Fruit fly (Drosophila melanogaster) whole organism, prepupa: ENCODE data around the gene emc.
A peak's percentile ranks its signal among the peaks of the same experiment; 100 is the strongest.

Source experiments
- Blimp-1 ChIP-seq: fragments of 200-800 bp; sonication (Bioruptor generic); optimal IDR thresholded peaks from 3 replicates; lab custom pipeline; 2017; ENCODE audit warnings: missing biosample characterization, missing genetic modification characterization, mild to moderate bottlenecking, moderate library complexity, missing genetic modification reagents
- CG10669 ChIP-seq: fragments of 200-800 bp; sonication (Bioruptor generic); optimal IDR thresholded peaks from 3 replicates; lab custom pipeline; 2018; ENCODE audit warnings: missing biosample characterization, mild to moderate bottlenecking, missing genetic modification characterization, moderate library complexity
- CG11762 ChIP-seq: fragments of 200-800 bp; sonication (Bioruptor generic); optimal IDR thresholded peaks from 3 replicates; lab custom pipeline; 2016; ENCODE audit warnings: missing biosample characterization, missing genetic modification characterization; ENCODE audit not compliant: insufficient read depth
- CG11902 ChIP-seq: fragments of 200-800 bp; sonication (Bioruptor generic); optimal IDR thresholded peaks from 3 replicates; lab custom pipeline; 2016; ENCODE audit warnings: missing biosample characterization, missing genetic modification characterization
- CG15336 ChIP-seq: fragments of 200-800 bp; sonication (Bioruptor generic); IDR thresholded peaks from 2 replicates; pipeline ENCODE4 v1.3.6; 2022; ENCODE audit warnings: missing biosample characterization, missing genetic modification characterization
- CG1621 ChIP-seq: fragments of 200-800 bp; sonication (Bioruptor generic); optimal IDR thresholded peaks from 3 replicates; lab custom pipeline; 2018; ENCODE audit warnings: missing biosample characterization, mild to moderate bottlenecking, missing genetic modification characterization
- CG16779 ChIP-seq: fragments of 200-800 bp; sonication (Bioruptor generic); optimal IDR thresholded peaks from 3 replicates; lab custom pipeline; 2017; ENCODE audit warnings: missing biosample characterization, mild to moderate bottlenecking, missing genetic modification characterization
- CG3032 ChIP-seq: fragments of 200-800 bp; optimal IDR thresholded peaks from 2 replicates; lab custom pipeline; 2019; ENCODE audit warnings: missing biosample characterization, mild to moderate bottlenecking, missing genetic modification characterization, moderate library complexity
- CG32006 ChIP-seq: fragments of 200-800 bp; sonication (Bioruptor generic); optimal IDR thresholded peaks from 3 replicates; lab custom pipeline; 2017; ENCODE audit warnings: missing biosample characterization, mild to moderate bottlenecking, missing genetic modification characterization
- CG34406 ChIP-seq: fragments of 200-800 bp; sonication (Bioruptor generic); optimal IDR thresholded peaks from 3 replicates; lab custom pipeline; 2016; ENCODE audit warnings: missing biosample characterization, missing genetic modification characterization
- CG4318 ChIP-seq: fragments of 200-800 bp; sonication (Bioruptor generic); optimal IDR thresholded peaks from 3 replicates; lab custom pipeline; 2017; ENCODE audit warnings: missing biosample characterization, mild to moderate bottlenecking, missing genetic modification characterization
- CG6163 ChIP-seq: fragments of 200-800 bp; sonication (Bioruptor generic); IDR thresholded peaks from 3 replicates; pipeline ENCODE4 v1.3.6; 2022; ENCODE audit warnings: missing biosample characterization, missing genetic modification characterization
- CG6276 ChIP-seq: fragments of 200-800 bp; sonication (Bioruptor generic); optimal IDR thresholded peaks from 2 replicates; lab custom pipeline; 2017; ENCODE audit warnings: missing biosample characterization, mild to moderate bottlenecking, missing genetic modification characterization
- CG6792 ChIP-seq: fragments of 200-800 bp; sonication (Bioruptor generic); optimal IDR thresholded peaks from 3 replicates; lab custom pipeline; 2016; ENCODE audit warnings: missing biosample characterization, missing genetic modification characterization
- CG6808 ChIP-seq: fragments of 200-800 bp; sonication (Bioruptor generic); optimal IDR thresholded peaks from 3 replicates; lab custom pipeline; 2017; ENCODE audit warnings: missing biosample characterization, missing genetic modification characterization, mild to moderate bottlenecking, moderate library complexity, missing genetic modification reagents
- CG6854 ChIP-seq: fragments of 200-800 bp; sonication (Bioruptor generic); optimal IDR thresholded peaks from 2 replicates; lab custom pipeline; 2017; ENCODE audit warnings: missing biosample characterization, mild to moderate bottlenecking, missing genetic modification characterization
- CG7368 ChIP-seq: fragments of 200-800 bp; sonication (Bioruptor generic); optimal IDR thresholded peaks from 3 replicates; lab custom pipeline; 2016; ENCODE audit warnings: missing biosample characterization, missing genetic modification characterization
- CG8119 ChIP-seq: fragments of 200-800 bp; sonication (Bioruptor generic); IDR thresholded peaks from 3 replicates; pipeline ENCODE4 v1.3.6; 2022; ENCODE audit warnings: missing biosample characterization, missing genetic modification characterization
- CG8632 ChIP-seq: fragments of 200-800 bp; sonication (Bioruptor generic); optimal IDR thresholded peaks from 3 replicates; lab custom pipeline; 2016; ENCODE audit warnings: missing biosample characterization, missing genetic modification characterization
- CG9139 ChIP-seq: fragments of 200-800 bp; sonication (Bioruptor generic); optimal IDR thresholded peaks from 3 replicates; lab custom pipeline; 2017; ENCODE audit warnings: missing biosample characterization, mild to moderate bottlenecking, missing genetic modification characterization
- Eip75B ChIP-seq: fragments of 200-800 bp; sonication (Bioruptor generic); optimal IDR thresholded peaks from 3 replicates; lab custom pipeline; 2016; ENCODE audit warnings: missing biosample characterization, missing genetic modification characterization
- Eip78C ChIP-seq: fragments of 200-800 bp; sonication (Bioruptor generic); peaks from one replicate; lab custom pipeline; 2016; ENCODE audit warnings: missing biosample characterization, missing genetic modification characterization
- Eip93F ChIP-seq: fragments of 200-800 bp; sonication (Bioruptor generic); optimal IDR thresholded peaks from 2 replicates; lab custom pipeline; 2016; ENCODE audit warnings: missing biosample characterization, mild to moderate bottlenecking, missing genetic modification characterization
- Ets21C ChIP-seq: fragments of 200-800 bp; sonication (Bioruptor generic); optimal IDR thresholded peaks from 3 replicates; lab custom pipeline; 2016; ENCODE audit warnings: missing biosample characterization, missing genetic modification characterization
- Ets96B ChIP-seq: fragments of 200-800 bp; optimal IDR thresholded peaks from 2 replicates; lab custom pipeline; 2019; ENCODE audit warnings: missing biosample characterization, mild to moderate bottlenecking, missing genetic modification characterization, moderate library complexity
- Gug ChIP-seq: fragments of 200-800 bp; sonication (Bioruptor generic); IDR thresholded peaks from 2 replicates; pipeline ENCODE4 v1.3.6; 2022; ENCODE audit warnings: missing biosample characterization, missing genetic modification characterization
- Hr38 ChIP-seq: sonication (Bioruptor generic); optimal IDR thresholded peaks from 2 replicates; lab custom pipeline; 2016; ENCODE audit warnings: missing biosample characterization, missing genetic modification characterization
- Hr39 ChIP-seq: fragments of 200-800 bp; sonication (Bioruptor generic); optimal IDR thresholded peaks from 2 replicates; lab custom pipeline; 2016; ENCODE audit warnings: missing biosample characterization, missing genetic modification characterization
- Hr4 ChIP-seq: fragments of 200-800 bp; sonication (Bioruptor generic); optimal IDR thresholded peaks from 3 replicates; lab custom pipeline; 2016; ENCODE audit warnings: missing biosample characterization, missing genetic modification characterization
- Lpt ChIP-seq: fragments of 200-800 bp; sonication (Bioruptor generic); optimal IDR thresholded peaks from 3 replicates; lab custom pipeline; 2016; ENCODE audit warnings: missing biosample characterization, missing genetic modification characterization
- Met ChIP-seq: fragments of 200-800 bp; sonication (Bioruptor generic); optimal IDR thresholded peaks from 3 replicates; lab custom pipeline; 2016; ENCODE audit warnings: missing biosample characterization, missing genetic modification characterization
- OdsH ChIP-seq: fragments of 200-800 bp; sonication (Bioruptor generic); optimal IDR thresholded peaks from 3 replicates; lab custom pipeline; 2016; ENCODE audit warnings: missing biosample characterization, missing genetic modification characterization
- Smox ChIP-seq: fragments of 200-800 bp; sonication (Bioruptor generic); optimal IDR thresholded peaks from 3 replicates; lab custom pipeline; 2016; ENCODE audit warnings: missing biosample characterization, missing genetic modification characterization
- Sox102F ChIP-seq: fragments of 200-800 bp; sonication (Bioruptor generic); optimal IDR thresholded peaks from 2 replicates; lab custom pipeline; 2016; ENCODE audit warnings: missing biosample characterization, mild to moderate bottlenecking, missing genetic modification characterization
- Sox14 ChIP-seq: fragments of 200-800 bp; sonication (Bioruptor generic); optimal IDR thresholded peaks from 3 replicates; lab custom pipeline; 2016; ENCODE audit warnings: missing biosample characterization, missing genetic modification characterization
- acj6 ChIP-seq: fragments of 200-800 bp; sonication (Bioruptor generic); optimal IDR thresholded peaks from 3 replicates; lab custom pipeline; 2016; ENCODE audit warnings: missing biosample characterization, missing genetic modification characterization
- cyc ChIP-seq: fragments of 200-800 bp; sonication (Bioruptor generic); optimal IDR thresholded peaks from 3 replicates; lab custom pipeline; 2016; ENCODE audit warnings: missing biosample characterization, missing genetic modification characterization
- dac ChIP-seq: fragments of 200-800 bp; sonication (Bioruptor generic); optimal IDR thresholded peaks from 2 replicates; lab custom pipeline; 2017; ENCODE audit warnings: missing biosample characterization, mild to moderate bottlenecking, missing genetic modification characterization
- eg ChIP-seq: fragments of 200-800 bp; sonication (Bioruptor generic); IDR thresholded peaks from 3 replicates; pipeline ENCODE4 v1.3.6; 2022; ENCODE audit warnings: missing biosample characterization, missing genetic modification characterization
- esn ChIP-seq: fragments of 200-800 bp; sonication (Bioruptor generic); optimal IDR thresholded peaks from 2 replicates; lab custom pipeline; 2016; ENCODE audit warnings: missing biosample characterization, mild to moderate bottlenecking, missing genetic modification characterization, moderate library complexity
- fd85E ChIP-seq: fragments of 200-800 bp; sonication (Bioruptor generic); optimal IDR thresholded peaks from 3 replicates; lab custom pipeline; 2016; ENCODE audit warnings: missing biosample characterization, missing genetic modification characterization
- fkh ChIP-seq: fragments of 200-800 bp; sonication (Bioruptor generic); optimal IDR thresholded peaks from 3 replicates; lab custom pipeline; 2017; ENCODE audit warnings: missing biosample characterization, mild to moderate bottlenecking, missing genetic modification characterization, moderate library complexity
- lz ChIP-seq: fragments of 200-800 bp; sonication (Bioruptor generic); optimal IDR thresholded peaks from 3 replicates; lab custom pipeline; 2016; ENCODE audit warnings: missing biosample characterization, missing genetic modification characterization
- net ChIP-seq: fragments of 200-800 bp; sonication (Bioruptor generic); optimal IDR thresholded peaks from 3 replicates; lab custom pipeline; 2016; ENCODE audit warnings: missing biosample characterization, missing genetic modification characterization
- pdm3 ChIP-seq: fragments of 200-800 bp; sonication (Bioruptor generic); optimal IDR thresholded peaks from 3 replicates; lab custom pipeline; 2016; ENCODE audit warnings: missing biosample characterization, missing genetic modification characterization
- salr ChIP-seq, 2 experiments: fragments of 200-800 bp; sonication (Bioruptor generic); optimal IDR thresholded peaks; 3 replicates each; lab custom pipeline; 2016 to 2018; ENCODE audit warnings: missing biosample characterization in 2 of 2, missing genetic modification characterization in 2 of 2, mild to moderate bottlenecking in 1 of 2
- spab ChIP-seq: fragments of 200-800 bp; sonication (Bioruptor generic); optimal IDR thresholded peaks from 2 replicates; lab custom pipeline; 2017; ENCODE audit warnings: missing biosample characterization, mild to moderate bottlenecking, missing genetic modification characterization, missing genetic modification reagents
- ss ChIP-seq, 2 experiments: fragments of 200-800 bp; sonication (Bioruptor generic); optimal IDR thresholded peaks; 2 replicates in 1 of 2; 3 replicates in 1 of 2; lab custom pipeline; 2017 to 2018; ENCODE audit warnings: mild to moderate bottlenecking in 2 of 2, missing biosample characterization in 2 of 2, missing genetic modification characterization in 2 of 2, moderate library complexity in 1 of 2
- svp ChIP-seq: fragments of 200-800 bp; sonication (Bioruptor generic); peaks from one replicate; lab custom pipeline; 2016; ENCODE audit warnings: missing biosample characterization, missing genetic modification characterization
- topi ChIP-seq: fragments of 200-800 bp; sonication (Bioruptor generic); optimal IDR thresholded peaks from 3 replicates; lab custom pipeline; 2016; ENCODE audit warnings: missing biosample characterization, missing genetic modification characterization
- vri ChIP-seq: fragments of 200-800 bp; sonication (Bioruptor generic); optimal IDR thresholded peaks from 3 replicates; lab custom pipeline; 2016; ENCODE audit warnings: missing biosample characterization, mild to moderate bottlenecking, missing genetic modification characterization

Gene emc

DNA sequence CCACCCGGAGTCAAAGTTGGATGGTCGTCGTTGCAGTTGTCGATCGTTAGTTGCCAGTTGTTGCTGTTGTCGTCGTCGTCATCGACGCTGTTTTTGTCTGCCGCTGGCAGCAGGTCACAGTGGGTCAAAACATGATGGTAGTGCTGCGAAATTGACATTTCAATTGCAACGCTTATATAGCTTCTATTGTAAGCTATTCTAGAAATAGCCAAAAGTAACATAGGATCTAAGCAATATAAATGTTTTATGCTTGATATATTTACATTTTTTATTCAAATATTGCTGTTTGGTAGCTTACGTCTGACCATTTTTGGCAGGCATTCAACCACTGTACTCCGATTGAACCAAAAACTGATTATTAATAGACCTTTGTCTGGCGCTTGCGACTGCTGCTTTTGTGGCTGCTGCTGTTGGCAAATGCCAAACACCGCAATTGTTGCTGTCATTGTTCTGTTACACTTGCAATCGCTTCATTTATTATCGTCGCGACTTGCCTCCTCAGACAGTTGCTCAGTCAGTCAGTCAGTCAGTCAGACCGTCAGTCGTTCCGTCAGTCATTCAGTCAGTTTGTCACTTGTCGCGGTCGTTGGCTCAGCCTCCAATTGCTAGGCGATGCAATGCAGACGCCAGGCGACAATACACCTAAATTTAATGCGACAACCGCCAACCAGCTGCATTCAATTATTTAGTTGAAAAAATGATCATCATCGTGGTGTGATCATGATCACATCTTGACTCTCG is 42.2 kb downstream of the emc start:
- TF ChIP-seq net (GFP tag; lab: Kevin White, UChicago), result peak; percentile 81
- TF ChIP-seq topi (GFP tag; lab: Kevin White, UChicago), result peak; percentile 61
- peak; percentile 20 to 35 for TF ChIP-seq ss (GFP tag; optimal IDR thresholded peaks at IDR 0.05; lab: Kevin White, UChicago)
- TF ChIP-seq lz (GFP tag; lab: Kevin White, UChicago), result peak; percentile 63
- peak; percentile 65 for TF ChIP-seq CG4318 (GFP tag; lab: Kevin White, UChicago)
- TF ChIP-seq Smox (GFP tag; lab: Kevin White, UChicago), result peak; percentile 68
- peak; percentile 58 for TF ChIP-seq dac (GFP tag; lab: Kevin White, UChicago)
- TF ChIP-seq Sox14 (GFP tag; lab: Kevin White, UChicago), result peak; percentile 85
- TF ChIP-seq esn (GFP tag; lab: Kevin White, UChicago), result peak; percentile 69
- TF ChIP-seq CG11762 (GFP tag; lab: Kevin White, UChicago), result peak; percentile 62
- TF ChIP-seq CG6792 (GFP tag; lab: Kevin White, UChicago), result peak; percentile 60
- peak; percentile 74 for TF ChIP-seq OdsH (GFP tag; lab: Kevin White, UChicago)
- peak; percentile 41 for TF ChIP-seq CG8632
- peak; percentile 93 for TF ChIP-seq svp (GFP tag; lab: Kevin White, UChicago)
- peak in 1 of 2 experiments; percentile 47 for TF ChIP-seq salr (GFP tag; optimal IDR thresholded peaks at IDR 0.05; lab: Kevin White, UChicago)
- TF ChIP-seq CG32006 (GFP tag; lab: Kevin White, UChicago), result peak; percentile 80
- TF ChIP-seq fd85E (GFP tag; lab: Kevin White, UChicago), result no peak
- TF ChIP-seq Gug (GFP tag; lab: Robert Waterston, UW), result peak; percentile 59
- peak; percentile 55 for TF ChIP-seq Hr39 (GFP tag; lab: Kevin White, UChicago)
- peak; percentile 39 for TF ChIP-seq CG6854 (GFP tag; lab: Kevin White, UChicago)
- TF ChIP-seq CG1621, result peak; percentile 49
- peak; percentile 56 for TF ChIP-seq CG16779
- peak; percentile 83 for TF ChIP-seq Hr4 (GFP tag; lab: Kevin White, UChicago)
- peak; percentile 18 for TF ChIP-seq Lpt
- TF ChIP-seq CG6276 (GFP tag; lab: Kevin White, UChicago), result peak; percentile 69
- TF ChIP-seq CG11902 (GFP tag; lab: Kevin White, UChicago), result peak; percentile 7
- TF ChIP-seq Met (GFP tag; lab: Kevin White, UChicago), result peak; percentile 65
- peak; percentile 73; the same call in 2 of the 3 replicates for TF ChIP-seq CG6163
- TF ChIP-seq CG8119, result peak; percentile 82
- peak; percentile 67 for TF ChIP-seq Eip75B (GFP tag; lab: Kevin White, UChicago)
- peak; percentile 52 for TF ChIP-seq CG7368 (GFP tag; lab: Kevin White, UChicago)
- TF ChIP-seq CG15336 (GFP tag; lab: Robert Waterston, UW), result peak; percentile 83
- TF ChIP-seq pdm3 (GFP tag; lab: Kevin White, UChicago), result peak; percentile 76
- peak; percentile 39 for TF ChIP-seq Hr38
- TF ChIP-seq eg, result peak; percentile 75
- peak; percentile 48 for TF ChIP-seq Eip93F (GFP tag; lab: Kevin White, UChicago)
- TF ChIP-seq cyc (GFP tag; lab: Kevin White, UChicago), result peak; percentile 54
- peak; percentile 93 for TF ChIP-seq Eip78C (GFP tag; lab: Kevin White, UChicago)
- TF ChIP-seq Blimp-1 (GFP tag; lab: Kevin White, UChicago), result no peak
- peak; percentile 29 for TF ChIP-seq vri
- peak; percentile 59 for TF ChIP-seq Ets96B (tag; lab: Kevin White, UChicago)
- peak; percentile 36 for TF ChIP-seq CG6808 (GFP tag; lab: Kevin White, UChicago)
- TF ChIP-seq CG9139 (GFP tag; lab: Kevin White, UChicago), result no peak
- no peak for TF ChIP-seq fkh (GFP tag; lab: Kevin White, UChicago)
- peak; percentile 51 for TF ChIP-seq CG3032 (tag; lab: Kevin White, UChicago)
- TF ChIP-seq CG10669 (GFP tag; lab: Kevin White, UChicago), result peak; percentile 49
- TF ChIP-seq Ets21C (GFP tag; lab: Kevin White, UChicago), result peak; percentile 52
- peak; percentile 39 for TF ChIP-seq spab (GFP tag; lab: Kevin White, UChicago)
- peak; percentile 65 for TF ChIP-seq Sox102F
- TF ChIP-seq CG34406 (GFP tag; lab: Kevin White, UChicago), result peak; percentile 29
- TF ChIP-seq acj6 (GFP tag; lab: Kevin White, UChicago), result peak; percentile 52
